Worm (Caenorhabditis elegans): ENCODE data around the gene F41E7.2.
A peak's percentile ranks its signal among the peaks of the same experiment; 100 is the strongest.

The F41E7.2 gene

DNA sequence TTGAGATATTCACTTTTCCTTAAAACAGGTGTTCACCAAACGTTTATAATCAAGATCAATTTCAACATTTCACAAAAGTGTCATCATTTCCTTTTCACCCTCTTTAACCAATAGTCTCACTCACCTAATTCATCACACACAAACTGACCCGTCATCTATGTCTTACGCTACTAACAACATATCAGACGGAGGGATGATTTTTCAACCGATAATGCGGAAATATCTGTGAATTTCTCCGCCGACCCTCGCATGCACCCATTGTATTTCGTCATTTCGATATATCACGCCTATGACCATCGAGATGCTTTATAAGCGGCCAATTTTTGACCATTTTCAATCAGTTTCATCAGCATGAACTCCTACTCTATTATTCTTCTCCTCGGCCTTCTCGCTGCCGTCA is 30.7 kb downstream of the F41E7.2 start, which contains the start of gene fipr-21 (continued):
- TF ChIP-seq C34F6.9 (tag; optimal IDR thresholded peaks at IDR 0.05) = no peak

ce11 chrX:10306289-10306688 is 32.8 kb downstream of the F41E7.2 start, which contains the start of gene cnc-8:
cnc-8 (plus strand) TSS chrX:10306595.
- TF ChIP-seq blmp-1 (tag; optimal IDR thresholded peaks at IDR 0.05; ENCODE audit: insufficient read depth) = no peak
- peak; percentile 61 for TF ChIP-seq nhr-25 (tag; optimal IDR thresholded peaks at IDR 0.05)
- TF ChIP-seq nhr-21 (tag; optimal IDR thresholded peaks at IDR 0.05) = no peak
- no peak for TF ChIP-seq ztf-11 (tag; optimal IDR thresholded peaks at IDR 0.05)
- peak; percentile 36 for TF ChIP-seq crh-2 (tag; optimal IDR thresholded peaks at IDR 0.05)
- no peak for TF ChIP-seq nhr-23 (tag; optimal IDR thresholded peaks at IDR 0.05)
- no peak for TF ChIP-seq elt-1 (tag; optimal IDR thresholded peaks at IDR 0.05)
- TF ChIP-seq ama-1 (optimal IDR thresholded peaks at IDR 0.05) = peak; percentile 8
- no peak for TF ChIP-seq aly-2 (tag; optimal IDR thresholded peaks at IDR 0.05)
- TF ChIP-seq alr-1 (tag; optimal IDR thresholded peaks at IDR 0.05) = no peak
- no peak for TF ChIP-seq nhr-77 (tag; optimal IDR thresholded peaks at IDR 0.05)
- TF ChIP-seq dmd-4 (tag; optimal IDR thresholded peaks at IDR 0.05) = no peak
- no peak for TF ChIP-seq mdl-1 (tag; optimal IDR thresholded peaks at IDR 0.05)
- TF ChIP-seq sma-9 (GFP tag; optimal IDR thresholded peaks at IDR 0.05) = peak; percentile 18
- TF ChIP-seq sma-9 (tag; optimal IDR thresholded peaks at IDR 0.05) = no peak
- TF ChIP-seq sma-3 (GFP tag; optimal IDR thresholded peaks at IDR 0.05) = peak; percentile 68
- no peak for TF ChIP-seq lin-11 (tag; optimal IDR thresholded peaks at IDR 0.05)

DNA sequence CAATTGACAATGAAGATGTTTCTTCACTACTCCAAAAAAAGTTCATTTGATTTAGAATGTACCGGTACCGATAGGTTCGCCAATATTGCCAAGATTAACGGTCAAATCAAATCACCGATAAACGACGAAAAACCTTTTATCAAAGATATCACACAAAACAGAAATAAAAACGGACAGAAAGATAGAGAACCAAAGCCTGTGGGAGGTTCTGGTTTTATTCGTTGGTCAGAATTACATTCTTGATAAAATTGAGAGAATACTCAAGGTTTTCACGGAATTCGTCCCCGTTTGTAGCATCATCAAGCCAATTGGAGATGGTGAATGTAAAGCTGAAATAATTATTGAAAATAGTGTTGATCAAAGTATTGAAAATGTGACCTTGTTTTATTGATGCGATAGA is 33.4 kb downstream of the F41E7.2 start:
- no peak for TF ChIP-seq egl-27 (tag; optimal IDR thresholded peaks at IDR 0.05)
- no peak for TF ChIP-seq lin-39 (tag; optimal IDR thresholded peaks at IDR 0.05)
- TF ChIP-seq unc-39 (tag; optimal IDR thresholded peaks at IDR 0.05) = no peak
- no peak for TF ChIP-seq snpc-4 (tag; optimal IDR thresholded peaks at IDR 0.05)
- no peak for TF ChIP-seq alr-1 (tag; optimal IDR thresholded peaks at IDR 0.05)
- no peak for TF ChIP-seq nhr-129 (tag; optimal IDR thresholded peaks at IDR 0.05)
- TF ChIP-seq ZK546.5 (tag; optimal IDR thresholded peaks at IDR 0.05) = no peak
- TF ChIP-seq F13H6.1 (tag; optimal IDR thresholded peaks at IDR 0.05) = no peak
- TF ChIP-seq dmd-4 (tag; optimal IDR thresholded peaks at IDR 0.05) = no peak
- peak; percentile 69 for TF ChIP-seq sma-9 (GFP tag; optimal IDR thresholded peaks at IDR 0.05)
- no peak for TF ChIP-seq sma-9 (tag; optimal IDR thresholded peaks at IDR 0.05)
- TF ChIP-seq nhr-21 (tag; optimal IDR thresholded peaks at IDR 0.05) = peak; percentile 14
- TF ChIP-seq mdl-1 (tag; optimal IDR thresholded peaks at IDR 0.05) = no peak

ce11 chrX:10307495-10307894 is 34.0 kb downstream of the F41E7.2 start, which contains the start of gene F41E7.7:
F41E7.7 (plus strand) TSS chrX:10307795.
- TF ChIP-seq lin-11 (tag; optimal IDR thresholded peaks at IDR 0.05) (no peak), crh-2 (tag; optimal IDR thresholded peaks at IDR 0.05) (no peak), Y55F3AM.14 (GFP tag; optimal IDR thresholded peaks at IDR 0.05) (no peak), mab-5 (tag; optimal IDR thresholded peaks at IDR 0.05) (no peak), R02D3.7 (tag; optimal IDR thresholded peaks at IDR 0.05) (no peak), mbf-1 (tag; optimal IDR thresholded peaks at IDR 0.05) (no peak), ztf-4 (tag; optimal IDR thresholded peaks at IDR 0.05) (no peak), nhr-11 (tag; optimal IDR thresholded peaks at IDR 0.05) (no peak), nhr-23 (tag; optimal IDR thresholded peaks at IDR 0.05) (no peak), blmp-1 (tag; optimal IDR thresholded peaks at IDR 0.05; ENCODE audit: insufficient read depth) (no peak), ceh-82 (tag; optimal IDR thresholded peaks at IDR 0.05) (no peak), ama-1 (optimal IDR thresholded peaks at IDR 0.05) (no peak), sma-9 (GFP tag; optimal IDR thresholded peaks at IDR 0.05) (no peak), sma-9 (tag; optimal IDR thresholded peaks at IDR 0.05) (no peak), zag-1 (tag; optimal IDR thresholded peaks at IDR 0.05) (no peak), aly-2 (tag; optimal IDR thresholded peaks at IDR 0.05) (no peak), ztf-1 (GFP tag; conservative IDR thresholded peaks at IDR 0.05) (no peak)

ce11 chrX:10310366-10310765 is 36.9 kb downstream of the F41E7.2 start, which contains the start of gene F41E7.6:
F41E7.6 (minus strand) TSS chrX:10310466.
- TF ChIP-seq peb-1 (tag; optimal IDR thresholded peaks at IDR 0.05) (no peak), sma-3 (GFP tag; optimal IDR thresholded peaks at IDR 0.05) (no peak), nhr-129 (tag; optimal IDR thresholded peaks at IDR 0.05) (no peak)

Measured in whole organism, L2 larva.